Worm (Caenorhabditis elegans) whole organism, L4/young adult: ENCODE measurements around the gene srt-70.

Source experiments
- W03F9.2 ChIP-seq: fragments of 150-350 bp; optimal IDR thresholded peaks from 2 replicates; lab custom pipeline; 2014; ENCODE audit warnings: missing biosample characterization, missing genetic modification characterization
- dao-5 ChIP-seq: sonication (generic microtip); optimal IDR thresholded peaks from 2 replicates; lab custom pipeline; 2016; ENCODE audit warnings: missing genotype, missing genetic modification characterization, moderate library complexity, missing compliant biosample characterization

- TF ChIP-seq dao-5, result no peak
- TF ChIP-seq W03F9.2, result no peak
Measured at ce11 chrV:5252016-5252415, 7.3 kb downstream of the srt-70 start, which contains the start of gene srt-68.
